Worm (Caenorhabditis elegans): ENCODE data around the gene sprr-2.

The sprr-2 gene

DNA sequence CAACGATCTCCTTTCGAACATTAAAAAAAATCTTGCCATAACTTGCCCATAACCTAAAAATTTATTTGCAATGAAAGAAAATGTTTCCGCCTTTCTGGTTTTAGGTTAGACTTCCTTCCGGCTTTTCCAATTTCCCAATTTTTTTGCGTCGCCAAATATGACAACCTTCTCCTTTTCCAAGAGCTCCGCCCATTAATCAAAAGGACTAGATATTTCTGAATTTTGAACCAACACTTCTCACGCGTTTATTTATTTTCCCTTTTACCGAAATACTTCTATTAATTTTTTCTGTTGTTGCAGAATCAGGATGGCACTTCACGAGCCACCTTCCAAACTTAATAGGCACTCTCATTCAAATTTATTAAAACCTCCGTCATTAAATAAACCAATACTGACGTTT lies 52.4 kb downstream of the sprr-2 start, which contains the start of gene egrh-1:
Gene egrh-1, plus strand, starts transcription at position 301 of the 400 bp plus-strand sequence.
- no peak for TF ChIP-seq unc-62 (GFP tag; optimal IDR thresholded peaks at IDR 0.05)

ce11 chrX:14849054-14849453 lies 55.8 kb downstream of the sprr-2 start, which contains the start of gene acd-3:
acd-3 (plus strand) TSS chrX:14849275.
- no peak for TF ChIP-seq unc-62 (GFP tag; optimal IDR thresholded peaks at IDR 0.05)

ce11 chrX:14851904-14852303 lies 58.7 kb downstream of the sprr-2 start:
- no peak for TF ChIP-seq unc-62 (GFP tag; optimal IDR thresholded peaks at IDR 0.05)

DNA sequence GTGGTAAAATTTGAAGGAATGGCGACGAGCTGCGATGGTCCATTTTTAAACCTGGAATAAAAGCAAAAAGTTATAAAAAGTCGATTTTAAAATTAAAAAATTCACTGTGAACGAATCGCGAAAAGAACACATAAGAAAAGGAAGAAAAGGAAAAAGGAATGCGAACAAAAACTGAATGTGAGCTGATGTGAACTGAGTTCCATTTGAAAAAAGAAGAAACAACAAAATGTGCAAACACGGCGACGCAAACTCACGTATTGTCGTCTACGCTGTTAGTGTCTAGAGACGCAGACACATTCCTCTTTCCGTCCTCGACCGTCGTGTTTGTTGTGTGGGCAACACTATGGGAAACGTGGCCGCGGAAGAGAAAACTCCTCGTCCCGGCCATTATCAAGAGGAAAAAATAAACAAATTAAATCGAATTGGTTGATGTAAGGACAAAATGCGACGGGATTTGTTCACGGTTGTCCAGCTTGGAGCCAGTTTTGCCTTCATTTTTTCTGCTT lies 60.5 kb downstream of the sprr-2 start, which contains the start of the genes C27C12.1 and C27C12.4:
Gene C27C12.1, minus strand, starts transcription at position 51 of the 506 bp plus-strand sequence.
Gene C27C12.4, plus strand, starts transcription at position 375 of the 506 bp plus-strand sequence.
- TF ChIP-seq unc-62 (GFP tag; optimal IDR thresholded peaks at IDR 0.05), result no peak
